Worm (Caenorhabditis elegans): Measurements from ENCODE around the gene ceh-23.

DNA sequence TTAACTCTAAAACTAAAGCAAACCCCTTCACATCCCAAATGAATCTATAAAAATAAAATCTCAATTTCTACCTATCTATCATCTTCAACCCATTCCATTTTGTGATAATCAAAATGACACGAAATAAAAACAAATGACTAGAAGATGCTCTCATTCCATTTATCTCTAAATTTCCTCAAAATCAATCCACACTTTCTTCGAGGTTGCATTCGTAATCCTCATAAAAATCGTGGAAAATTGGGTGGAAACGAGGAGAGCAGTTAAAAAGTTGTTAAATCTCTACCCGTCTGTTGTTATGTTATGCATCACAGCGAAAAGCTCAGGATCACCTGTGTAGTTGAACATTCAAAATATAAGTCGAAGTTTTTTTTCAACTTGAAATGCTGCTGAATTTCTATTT is 32.4 kb upstream of the ceh-23 start:
- TF ChIP-seq W03F9.2 (tag; optimal IDR thresholded peaks at IDR 0.05) (no peak), dao-5 (tag; optimal IDR thresholded peaks at IDR 0.05) (no peak)
